Worm (Caenorhabditis elegans) whole organism, midembryonic: ENCODE data around the gene Y97E10B.1.

Experiments used
- T22C8.4 ChIP-seq: fragments of 200-800 bp; sonication (Bioruptor generic); IDR thresholded peaks from 2 replicates; pipeline ENCODE4 v1.3.6; 2022; ENCODE audit warnings: missing genetic modification characterization, missing compliant biosample characterization
- cog-1 ChIP-seq: sonication (generic microtip); optimal IDR thresholded peaks from 2 replicates; lab custom pipeline; 2016; ENCODE audit warnings: missing genetic modification characterization, missing compliant biosample characterization
- flt-1 ChIP-seq: fragments of 200-800 bp; sonication (Bioruptor generic); IDR thresholded peaks from 2 replicates; pipeline ENCODE4 v1.3.6; 2022; ENCODE audit warnings: missing genetic modification characterization, missing compliant biosample characterization
- klf-2 ChIP-seq: fragments of 200-800 bp; sonication (Bioruptor generic); conservative IDR thresholded peaks from 2 replicates; pipeline ENCODE4 v1.3.6; 2022; ENCODE audit warnings: missing genetic modification reagents, missing genetic modification characterization, missing compliant biosample characterization
- med-1 ChIP-seq: sonication (generic microtip); optimal IDR thresholded peaks from 2 replicates; lab custom pipeline; 2017; ENCODE audit warnings: missing genetic modification characterization, mild to moderate bottlenecking, missing compliant biosample characterization, antibody characterized with exemption, missing genetic modification reagents; ENCODE audit not compliant: insufficient read depth
- ref-1 ChIP-seq: fragments of 200-800 bp; sonication (Bioruptor generic); conservative IDR thresholded peaks from 2 replicates; pipeline ENCODE4 v1.3.6; 2022; ENCODE audit warnings: missing genetic modification reagents, missing genetic modification characterization, missing compliant biosample characterization
- ztf-29 ChIP-seq: fragments of 200-800 bp; sonication (Bioruptor generic); IDR thresholded peaks from 2 replicates; pipeline ENCODE4 v1.3.6; 2022; ENCODE audit warnings: missing genetic modification reagents, missing genetic modification characterization, missing compliant biosample characterization

- TF ChIP-seq ref-1 (GFP tag; lab: Robert Waterston, UW) (no peak), cog-1 (tag; lab: Kevin White, UChicago) (no peak), flt-1 (no peak), klf-2 (GFP tag; lab: Robert Waterston, UW) (no peak), T22C8.4 (GFP tag; lab: Robert Waterston, UW) (no peak), med-1 (no peak), ztf-29 (GFP tag; lab: Robert Waterston, UW) (no peak)
These were observed 2.6 kb downstream of the Y97E10B.1 start for ce11 chrV:7946229-7946628.
